Worm (Caenorhabditis elegans) whole organism, L4/young adult: ENCODE results near the gene K02E2.6.

Experiments used
- W03F9.2 ChIP-seq: fragments of 150-350 bp; optimal IDR thresholded peaks from 2 replicates; lab custom pipeline; 2014; ENCODE audit warnings: missing biosample characterization, missing genetic modification characterization
- him-1 ChIP-seq: sonication (generic microtip); optimal IDR thresholded peaks from 2 replicates; lab custom pipeline; 2016; ENCODE audit warnings: missing genotype, missing genetic modification reagents, missing genetic modification characterization, missing compliant biosample characterization

DNA sequence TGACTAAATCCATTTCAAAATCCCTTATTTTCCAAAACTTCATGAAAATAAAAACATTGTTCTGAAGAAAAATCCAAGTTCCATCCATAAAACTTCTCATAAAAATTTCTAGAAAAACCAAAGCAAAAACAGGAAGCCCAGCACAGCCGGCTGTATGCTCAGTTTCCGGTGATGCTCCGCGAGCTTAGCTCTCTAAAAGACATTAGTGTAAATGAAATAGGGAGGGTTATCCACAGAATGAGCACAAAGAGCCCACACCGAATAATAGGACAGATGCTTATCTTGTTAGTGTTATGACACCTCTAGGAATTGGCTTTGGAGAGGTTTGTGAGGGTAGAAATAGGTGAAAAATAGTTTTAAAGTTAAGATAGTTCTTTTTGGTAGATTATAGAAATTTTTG lies 42.3 kb upstream of the K02E2.6 start:
- TF ChIP-seq W03F9.2 (tag; lab: Kevin White, UChicago) = no peak
- no peak for TF ChIP-seq him-1 (tag; lab: Kevin White, UChicago)
